Fruit fly (Drosophila melanogaster) whole organism, embryonic: ENCODE results near the gene Rab39.

Source experiments
- Awh ChIP-seq: fragments of 200-800 bp; sonication (Bioruptor generic); IDR thresholded peaks from 2 replicates; pipeline ENCODE4, ENCODE4 v1.3.6; 2022; ENCODE audit warnings: missing biosample characterization, missing genetic modification characterization
- Bdp1 ChIP-seq: fragments of 200-800 bp; sonication (Bioruptor generic); optimal IDR thresholded peaks from 3 replicates; lab custom pipeline; 2016; ENCODE audit warnings: missing biosample characterization, missing genetic modification characterization
- CG10147 ChIP-seq: fragments of 200-800 bp; sonication (Bioruptor generic); optimal IDR thresholded peaks from 2 replicates; lab custom pipeline; 2019; ENCODE audit warnings: missing biosample characterization, mild to moderate bottlenecking, missing genetic modification characterization, moderate library complexity
- CG10274 ChIP-seq: fragments of 200-800 bp; sonication (Bioruptor generic); optimal IDR thresholded peaks from 3 replicates; lab custom pipeline; 2017; ENCODE audit warnings: missing biosample characterization, mild to moderate bottlenecking, missing genetic modification characterization
- CG12219 ChIP-seq: fragments of 200-800 bp; sonication (Bioruptor generic); optimal IDR thresholded peaks from 3 replicates; lab custom pipeline; 2018; ENCODE audit warnings: missing biosample characterization, mild to moderate bottlenecking, missing genetic modification characterization
- CG12299 ChIP-seq: fragments of 200-800 bp; sonication (Bioruptor generic); optimal IDR thresholded peaks from 2 replicates; lab custom pipeline; 2018; ENCODE audit warnings: missing biosample characterization, mild to moderate bottlenecking, missing genetic modification characterization
- CG1233 ChIP-seq: fragments of 200-800 bp; sonication (Bioruptor generic); optimal IDR thresholded peaks from 4 replicates; lab custom pipeline; 2018; ENCODE audit warnings: missing biosample characterization, mild to moderate bottlenecking, missing genetic modification characterization
- CG12744 ChIP-seq: fragments of 200-800 bp; sonication (Bioruptor generic); optimal IDR thresholded peaks from 2 replicates; lab custom pipeline; 2016; ENCODE audit warnings: missing biosample characterization, missing genetic modification characterization
- CG14860 ChIP-seq: fragments of 200-800 bp; sonication (Bioruptor generic); IDR thresholded peaks from 3 replicates; pipeline ENCODE4 v1.3.6; 2022; ENCODE audit warnings: missing biosample characterization, missing genetic modification characterization; ENCODE audit not compliant: partially characterized antibody
- CG1602 ChIP-seq: fragments of 200-800 bp; sonication (Bioruptor generic); optimal IDR thresholded peaks from 3 replicates; lab custom pipeline; 2016; ENCODE audit warnings: missing biosample characterization, missing genetic modification characterization
- CG17829 ChIP-seq: fragments of 200-800 bp; optimal IDR thresholded peaks from 2 replicates; lab custom pipeline; 2019; ENCODE audit warnings: missing biosample characterization, mild to moderate bottlenecking, missing genetic modification characterization, moderate library complexity
- CG1832 ChIP-seq: fragments of 200-800 bp; sonication (Bioruptor generic); optimal IDR thresholded peaks from 2 replicates; lab custom pipeline; 2017; ENCODE audit warnings: missing biosample characterization, mild to moderate bottlenecking, missing genetic modification characterization, inconsistent platforms
- CG2120 ChIP-seq: fragments of 200-800 bp; sonication (Bioruptor generic); optimal IDR thresholded peaks from 3 replicates; lab custom pipeline; 2016; ENCODE audit warnings: missing biosample characterization, missing genetic modification characterization
- CG2129 ChIP-seq: fragments of 200-800 bp; sonication (Bioruptor generic); IDR thresholded peaks from 2 replicates; pipeline ENCODE4 v1.3.6; 2022; ENCODE audit warnings: missing biosample characterization, missing genetic modification characterization; ENCODE audit not compliant: partially characterized antibody
- CG2889 ChIP-seq: fragments of 200-800 bp; sonication (Bioruptor generic); IDR thresholded peaks from 3 replicates; pipeline ENCODE4 v1.3.6; 2022; ENCODE audit warnings: missing biosample characterization, missing genetic modification characterization
- CG32772 ChIP-seq: fragments of 200-800 bp; sonication (Bioruptor generic); IDR thresholded peaks from 2 replicates; pipeline ENCODE4 v1.3.6; 2022; ENCODE audit warnings: missing biosample characterization, missing genetic modification characterization
- CG4404 ChIP-seq: fragments of 200-800 bp; sonication (Bioruptor generic); IDR thresholded peaks from 2 replicates; pipeline ENCODE4 v1.3.6; 2022; ENCODE audit warnings: missing biosample characterization, missing genetic modification characterization
- CG4820 ChIP-seq: fragments of 200-800 bp; sonication (Bioruptor generic); optimal IDR thresholded peaks from 3 replicates; lab custom pipeline; 2016; ENCODE audit warnings: missing biosample characterization, missing genetic modification characterization
- CG6765 ChIP-seq: fragments of 200-800 bp; sonication (Bioruptor generic); optimal IDR thresholded peaks from 3 replicates; lab custom pipeline; 2017; ENCODE audit warnings: missing biosample characterization, mild to moderate bottlenecking, missing genetic modification characterization
- CG6813 ChIP-seq: fragments of 200-800 bp; sonication (Bioruptor generic); optimal IDR thresholded peaks from 2 replicates; lab custom pipeline; 2017; ENCODE audit warnings: missing biosample characterization, missing genetic modification characterization, mild to moderate bottlenecking, moderate library complexity, missing genetic modification reagents
- CG7271 ChIP-seq: fragments of 200-800 bp; sonication (Bioruptor generic); optimal IDR thresholded peaks from 2 replicates; lab custom pipeline; 2018; ENCODE audit warnings: missing biosample characterization, mild to moderate bottlenecking, missing genetic modification characterization, moderate library complexity
- CG8478 ChIP-seq: fragments of >200 bp; optimal IDR thresholded peaks from 2 replicates; lab custom pipeline; 2018
- CG9437 ChIP-seq: fragments of 200-800 bp; sonication (Bioruptor generic); optimal IDR thresholded peaks from 2 replicates; lab custom pipeline; 2018; ENCODE audit warnings: missing biosample characterization, mild to moderate bottlenecking, missing genetic modification characterization
- D19A ChIP-seq: fragments of 200-800 bp; optimal IDR thresholded peaks from 3 replicates; lab custom pipeline; 2019; ENCODE audit warnings: missing biosample characterization, mild to moderate bottlenecking, missing genetic modification characterization, moderate library complexity
- Dp ChIP-seq: fragments of 200-800 bp; sonication (Bioruptor generic); optimal IDR thresholded peaks from 2 replicates; lab custom pipeline; 2018; ENCODE audit warnings: missing biosample characterization, mild to moderate bottlenecking, missing genetic modification characterization, moderate library complexity
- Fer2 ChIP-seq: fragments of 200-800 bp; sonication (Bioruptor generic); optimal IDR thresholded peaks from 2 replicates; lab custom pipeline; 2018; ENCODE audit warnings: missing biosample characterization, mild to moderate bottlenecking, missing genetic modification characterization, moderate library complexity
- HLH54F ChIP-seq: fragments of 200-800 bp; sonication (Bioruptor generic); optimal IDR thresholded peaks from 3 replicates; lab custom pipeline; 2016; ENCODE audit warnings: missing biosample characterization, missing genetic modification characterization
- Hr78 ChIP-seq, 2 experiments: fragments of 200-800 bp in 1 of 2; fragments of >200 bp in 1 of 2; sonication (Bioruptor generic) in 1 of 2; optimal IDR thresholded peaks; 2 replicates each; lab custom pipeline; 2017 to 2019; ENCODE audit warnings: missing biosample characterization in 2 of 2, missing genetic modification characterization in 2 of 2, mild to moderate bottlenecking in 1 of 2, moderate library complexity in 1 of 2
- Jarid2 ChIP-seq: fragments of 200-800 bp; sonication (Bioruptor generic); optimal IDR thresholded peaks from 3 replicates; lab custom pipeline; 2017; ENCODE audit warnings: mild to moderate bottlenecking, missing biosample characterization, missing genetic modification reagents, missing genetic modification characterization
- Max ChIP-seq: fragments of 200-800 bp; sonication (Bioruptor generic); optimal IDR thresholded peaks from 2 replicates; lab custom pipeline; 2016; ENCODE audit warnings: missing biosample characterization, mild to moderate bottlenecking, missing genetic modification characterization
- Mrtf ChIP-seq: fragments of 200-800 bp; sonication (Bioruptor generic); IDR thresholded peaks from 3 replicates; pipeline ENCODE4 v1.3.6; 2022; ENCODE audit warnings: missing biosample characterization, missing genetic modification characterization
- NK7.1 ChIP-seq: fragments of 200-800 bp; sonication (Bioruptor generic); optimal IDR thresholded peaks from 3 replicates; lab custom pipeline; 2016; ENCODE audit warnings: missing biosample characterization, missing genetic modification characterization
- PHDP ChIP-seq: fragments of 200-800 bp; sonication (Bioruptor generic); optimal IDR thresholded peaks from 3 replicates; lab custom pipeline; 2018; ENCODE audit warnings: missing biosample characterization, mild to moderate bottlenecking, missing genetic modification characterization, moderate library complexity
- Poxn ChIP-seq: fragments of 200-800 bp; sonication (Bioruptor generic); IDR thresholded peaks from 2 replicates; pipeline ENCODE4 v1.3.6; 2022; ENCODE audit warnings: missing biosample characterization, missing genetic modification characterization
- bbx ChIP-seq: fragments of 200-800 bp; sonication (Bioruptor generic); IDR thresholded peaks from 2 replicates; pipeline ENCODE4 v1.3.6; 2022; ENCODE audit warnings: missing biosample characterization, missing genetic modification characterization; ENCODE audit not compliant: partially characterized antibody
- exex ChIP-seq: fragments of 200-800 bp; sonication (Bioruptor generic); optimal IDR thresholded peaks from 4 replicates; lab custom pipeline; 2018; ENCODE audit warnings: missing biosample characterization, mild to moderate bottlenecking, missing genetic modification characterization, moderate library complexity
- gem ChIP-seq: fragments of 200-800 bp; sonication (Bioruptor generic); optimal IDR thresholded peaks from 2 replicates; lab custom pipeline; 2019; ENCODE audit warnings: missing biosample characterization, mild to moderate bottlenecking, missing genetic modification characterization, moderate library complexity
- grau ChIP-seq: fragments of 200-800 bp; optimal IDR thresholded peaks from 3 replicates; lab custom pipeline; 2019; ENCODE audit warnings: missing biosample characterization, mild to moderate bottlenecking, missing genetic modification characterization, moderate library complexity
- hkb ChIP-seq, 2 experiments: fragments of 200-800 bp in 1 of 2; fragments of >200 bp in 1 of 2; sonication (Bioruptor generic) in 1 of 2; IDR thresholded peaks in 1 of 2; optimal IDR thresholded peaks in 1 of 2; 2 replicates each; pipeline versions ENCODE4 v1.3.6 to Lab custom; 2017 to 2022; ENCODE audit warnings: missing biosample characterization in 1 of 2, missing genetic modification characterization in 1 of 2
- lov ChIP-seq, 2 experiments: fragments of 200-800 bp in 1 of 2; fragments of >200 bp in 1 of 2; sonication (Bioruptor generic) in 1 of 2; IDR thresholded peaks in 1 of 2; optimal IDR thresholded peaks in 1 of 2; 2 replicates in 1 of 2; 3 replicates in 1 of 2; pipeline versions ENCODE4 v1.3.6 to Lab custom; 2017 to 2022; ENCODE audit warnings: missing biosample characterization in 1 of 2, missing genetic modification characterization in 1 of 2
- luna ChIP-seq: fragments of 200-800 bp; sonication (Bioruptor generic); optimal IDR thresholded peaks from 2 replicates; lab custom pipeline; 2016; ENCODE audit warnings: missing biosample characterization, missing genetic modification characterization
- nerfin-2 ChIP-seq: fragments of 200-800 bp; sonication (Bioruptor generic); IDR thresholded peaks from 2 replicates; pipeline ENCODE4 v1.3.6; 2022; ENCODE audit warnings: missing biosample characterization, missing genetic modification characterization; ENCODE audit not compliant: partially characterized antibody
- otp ChIP-seq: fragments of 200-800 bp; sonication (Bioruptor generic); IDR thresholded peaks from 3 replicates; pipeline ENCODE4, ENCODE4 v1.3.6; 2022; ENCODE audit warnings: missing biosample characterization, missing genetic modification characterization
- pb ChIP-seq: fragments of 200-800 bp; sonication (Bioruptor generic); optimal IDR thresholded peaks from 3 replicates; lab custom pipeline; 2016; ENCODE audit warnings: missing biosample characterization, missing genetic modification characterization
- sens-2 ChIP-seq: fragments of 200-800 bp; sonication (Bioruptor generic); IDR thresholded peaks from 2 replicates; pipeline ENCODE4 v1.3.6; 2022; ENCODE audit warnings: missing biosample characterization, missing genetic modification characterization
- slp2 ChIP-seq: fragments of 200-800 bp; sonication (Bioruptor generic); optimal IDR thresholded peaks from 2 replicates; lab custom pipeline; 2016; ENCODE audit warnings: missing biosample characterization, missing genetic modification characterization
- yki ChIP-seq: fragments of >200 bp; optimal IDR thresholded peaks from 3 replicates; lab custom pipeline; 2018

Gene Rab39

DNA sequence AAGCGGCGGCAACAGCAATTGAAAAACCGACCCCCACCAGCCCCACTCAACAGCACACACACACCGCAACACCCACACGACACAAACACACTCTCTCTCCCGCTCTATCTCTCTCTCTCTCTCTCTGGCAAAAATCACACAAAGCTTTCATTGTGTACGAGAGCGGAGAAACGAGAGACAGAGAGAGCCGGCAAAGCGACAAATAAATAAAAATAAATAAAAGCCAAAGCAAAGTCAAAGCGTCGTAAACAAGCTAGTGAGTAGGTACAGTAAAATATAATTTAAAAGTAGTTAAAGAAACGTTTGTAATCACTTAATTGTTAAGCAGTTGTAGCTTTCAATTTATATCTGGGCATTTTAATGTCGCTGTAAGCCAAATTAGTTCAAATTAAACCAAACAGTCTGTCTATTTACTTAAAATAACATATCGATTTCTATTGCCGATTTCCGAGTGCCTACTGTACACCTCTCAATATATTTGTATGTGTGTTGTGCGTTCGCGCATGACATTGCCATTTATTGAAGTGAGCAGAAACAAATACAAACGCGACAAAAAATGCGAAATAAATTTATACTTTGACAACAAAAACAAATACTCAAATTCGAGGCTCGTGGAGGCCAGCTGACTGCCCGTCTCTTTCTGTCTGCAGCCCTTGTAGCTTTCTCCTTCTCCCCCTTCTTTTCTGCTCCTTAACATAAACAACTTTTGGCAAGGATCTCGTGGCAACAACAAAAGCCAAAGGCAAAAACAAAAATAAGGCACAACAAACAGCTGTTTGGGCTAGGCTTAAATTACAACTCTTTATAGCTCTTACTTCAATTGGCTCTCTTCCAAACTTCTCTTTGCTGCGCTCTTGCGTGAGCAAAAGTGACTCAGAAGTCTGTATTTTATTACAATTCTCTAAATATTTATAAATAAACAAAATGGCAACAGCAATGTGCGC, 37.7 kb upstream of the Rab39 start (continued):
- TF ChIP-seq CG2120 (GFP tag; lab: Kevin White, UChicago) (peak; percentile 98), CG32772 (peak; percentile 84), NK7.1 (GFP tag; lab: Kevin White, UChicago) (peak; percentile 72), CG14860 (GFP tag; lab: Robert Waterston, UW) (no peak), D19A (tag; lab: Kevin White, UChicago) (peak; percentile 79), CG1233 (GFP tag; lab: Kevin White, UChicago) (peak; percentile 90), sens-2 (GFP tag; lab: Robert Waterston, UW) (no peak), gem (peak; percentile 94), slp2 (GFP tag; lab: Kevin White, UChicago) (peak; percentile 58), Mrtf (GFP tag; lab: Robert Waterston, UW) (peak; percentile 88), PHDP (peak; percentile 93), CG12299 (tag; lab: Kevin White, UChicago) (peak; percentile 89), CG2129 (GFP tag; lab: Robert Waterston, UW) (no peak), CG17829 (peak; percentile 85), otp (GFP tag; lab: Robert Waterston, UW) (peak; percentile 78), Jarid2 (peak; percentile 64), CG12744 (GFP tag; lab: Kevin White, UChicago) (peak; percentile 85), CG2889 (peak; percentile 90), CG6813 (GFP tag; lab: Kevin White, UChicago) (peak; percentile 91), pb (GFP tag; lab: Kevin White, UChicago) (peak; percentile 59), CG6765 (GFP tag; lab: Kevin White, UChicago) (peak; percentile 95), CG7271 (tag; lab: Kevin White, UChicago) (no peak), bbx (no peak), Bdp1 (GFP tag; lab: Kevin White, UChicago) (peak; percentile 30), Hr78 (GFP tag; optimal IDR thresholded peaks at IDR 0.05; lab: Kevin White, UChicago) (peak in 1 of 2 experiments; percentile 59), CG4404 (peak; percentile 67), HLH54F (GFP tag; lab: Kevin White, UChicago) (peak; percentile 89), CG1832 (no peak), Fer2 (tag; lab: Kevin White, UChicago) (peak; percentile 91), CG10274 (GFP tag; lab: Kevin White, UChicago) (peak; percentile 81), Max (GFP tag; lab: Kevin White, UChicago) (peak; percentile 83), exex (tag; lab: Kevin White, UChicago) (peak; percentile 86), CG8478 (lab: Kevin White, UChicago) (no peak), CG9437 (GFP tag; lab: Kevin White, UChicago) (peak; percentile 77), luna (GFP tag; lab: Kevin White, UChicago) (peak; percentile 81), Awh (GFP tag; lab: Robert Waterston, UW) (peak; percentile 53; the same call in 1 of the 2 replicates), Dp (GFP tag; lab: Kevin White, UChicago) (no peak), CG10147 (GFP tag; lab: Kevin White, UChicago) (peak; percentile 95), grau (tag; lab: Kevin White, UChicago) (peak; percentile 99), lov (optimal IDR thresholded peaks at IDR 0.05; lab: Kevin White, UChicago) (no peak), lov (GFP tag; IDR thresholded peaks at IDR 0.05; lab: Robert Waterston, UW) (no peak), CG4820 (GFP tag; lab: Kevin White, UChicago) (peak; percentile 75), hkb (optimal IDR thresholded peaks at IDR 0.05; lab: Kevin White, UChicago) (no peak), hkb (GFP tag; IDR thresholded peaks at IDR 0.05; lab: Robert Waterston, UW) (peak; percentile 89), nerfin-2 (GFP tag; lab: Robert Waterston, UW) (no peak), yki (lab: Kevin White, UChicago) (peak; percentile 56), Poxn (peak; percentile 82), CG12219 (GFP tag; lab: Kevin White, UChicago) (peak; percentile 88), CG1602 (peak; percentile 81)
